Worm (Caenorhabditis elegans) whole organism, L1 larva: ENCODE data around the gene klp-4.
A peak's percentile ranks its signal among the peaks of the same experiment; 100 is the strongest.

Source experiments
- C04F5.9 ChIP-seq: sonication (generic microtip); optimal IDR thresholded peaks from 2 replicates; lab custom pipeline; 2016; ENCODE audit warnings: missing genetic modification characterization, missing compliant biosample characterization
- C16A3.4 ChIP-seq: fragments of 150-350 bp; optimal IDR thresholded peaks from 2 replicates; lab custom pipeline; 2014; ENCODE audit warnings: missing biosample characterization, missing genetic modification characterization
- C34B4.2 ChIP-seq: sonication (generic microtip); optimal IDR thresholded peaks from 2 replicates; lab custom pipeline; 2017; ENCODE audit warnings: mild to moderate bottlenecking, missing genetic modification characterization, missing compliant biosample characterization
- F16B12.6 ChIP-seq: fragments of 150-350 bp; optimal IDR thresholded peaks from 2 replicates; lab custom pipeline; 2014; ENCODE audit warnings: missing biosample characterization, missing genetic modification characterization
- Y116A8C.19 ChIP-seq: sonication (generic microtip); optimal IDR thresholded peaks from 2 replicates; lab custom pipeline; 2016; ENCODE audit warnings: missing compliant biosample characterization, missing genetic modification characterization, borderline replicate concordance
- aha-1 ChIP-seq: fragments of 150-350 bp; optimal IDR thresholded peaks from 2 replicates; lab custom pipeline; 2014; ENCODE audit warnings: missing biosample characterization, missing genetic modification characterization
- alr-1 ChIP-seq: fragments of 200-800 bp; sonication (Bioruptor generic); optimal IDR thresholded peaks from 2 replicates; lab custom pipeline; 2018; ENCODE audit warnings: borderline replicate concordance, mild to moderate bottlenecking, missing genetic modification characterization, missing compliant biosample characterization
- ceh-8 ChIP-seq: fragments of 200-800 bp; sonication (Bioruptor generic); optimal IDR thresholded peaks from 2 replicates; lab custom pipeline; 2018; ENCODE audit warnings: mild to moderate bottlenecking, missing genetic modification characterization, moderate library complexity, missing compliant biosample characterization
- dsc-1 ChIP-seq: sonication (generic microtip); optimal IDR thresholded peaks from 2 replicates; lab custom pipeline; 2016; ENCODE audit warnings: mild to moderate bottlenecking, missing genetic modification characterization, missing compliant biosample characterization
- efl-1 ChIP-seq, 4 experiments: fragments of 150-350 bp; optimal IDR thresholded peaks in 3 of 4; peaks in 1 of 4; 1 replicate in 1 of 4; 2 replicates in 3 of 4; lab custom pipeline; 2014; ENCODE audit warnings: missing biosample characterization in 2 of 4, missing genetic modification characterization in 2 of 4, missing genetic modification reagents in 2 of 4
- efl-3 ChIP-seq: fragments of 200-800 bp; sonication (Bioruptor generic); optimal IDR thresholded peaks from 2 replicates; lab custom pipeline; 2018; ENCODE audit warnings: mild to moderate bottlenecking, missing genetic modification characterization, missing compliant biosample characterization
- egl-13 ChIP-seq: sonication (generic microtip); optimal IDR thresholded peaks from 2 replicates; lab custom pipeline; 2016; ENCODE audit warnings: missing genotype, missing genetic modification reagents, missing genetic modification characterization, missing compliant biosample characterization
- egl-27 ChIP-seq, 2 experiments: fragments of 150-350 bp in 1 of 2; sonication (generic microtip); optimal IDR thresholded peaks; 3 replicates each; lab custom pipeline; 2017 to 2018; ENCODE audit warnings: missing biosample characterization in 2 of 2, missing genetic modification characterization in 2 of 2, missing genetic modification reagents in 2 of 2
- elt-2 ChIP-seq: sonication (generic microtip); optimal IDR thresholded peaks from 2 replicates; lab custom pipeline; 2016; ENCODE audit warnings: missing genetic modification characterization, mild to moderate bottlenecking, inconsistent platforms, missing compliant biosample characterization, missing genetic modification reagents
- elt-3 ChIP-seq, 6 experiments: fragments of 150-350 bp in 1 of 6; sonication (generic microtip); optimal IDR thresholded peaks; 2 replicates each; lab custom pipeline; 2017 to 2018; ENCODE audit warnings: missing biosample characterization in 6 of 6, missing genetic modification characterization in 6 of 6, inconsistent platforms in 1 of 6
- fkh-10 ChIP-seq: sonication (generic microtip); optimal IDR thresholded peaks from 2 replicates; lab custom pipeline; 2017; ENCODE audit warnings: missing biosample characterization, missing genetic modification reagents, missing genetic modification characterization
- fkh-4 ChIP-seq: sonication (generic microtip); optimal IDR thresholded peaks from 2 replicates; lab custom pipeline; 2016; ENCODE audit warnings: missing compliant biosample characterization, missing genetic modification characterization, borderline replicate concordance
- fkh-8 ChIP-seq: sonication (generic microtip); optimal IDR thresholded peaks from 2 replicates; lab custom pipeline; 2016; ENCODE audit warnings: mild to moderate bottlenecking, missing genetic modification characterization, missing compliant biosample characterization
- grh-1 ChIP-seq: fragments of 200-800 bp; sonication (Bioruptor generic); IDR thresholded peaks from 2 replicates; pipeline ENCODE4 v1.3.6; 2022; ENCODE audit warnings: missing genetic modification reagents, missing genetic modification characterization, missing compliant biosample characterization
- irx-1 ChIP-seq: sonication (generic microtip); optimal IDR thresholded peaks from 2 replicates; lab custom pipeline; 2016; ENCODE audit warnings: missing genetic modification characterization, missing compliant biosample characterization
- isw-1 ChIP-seq: fragments of 200-800 bp; sonication (Bioruptor generic); IDR thresholded peaks from 2 replicates; pipeline ENCODE4 v1.3.6; 2022; ENCODE audit warnings: missing genetic modification characterization, missing compliant biosample characterization
- jun-1 ChIP-seq: fragments of 150-350 bp; optimal IDR thresholded peaks from 2 replicates; lab custom pipeline; 2014; ENCODE audit warnings: missing biosample characterization, missing genetic modification reagents, missing genetic modification characterization
- lin-13 ChIP-seq: fragments of 150-350 bp; optimal IDR thresholded peaks from 2 replicates; lab custom pipeline; 2014; ENCODE audit warnings: missing biosample characterization, missing genetic modification reagents, missing genetic modification characterization
- lin-14 ChIP-seq: fragments of 200-800 bp; sonication (Bioruptor generic); optimal IDR thresholded peaks from 2 replicates; lab custom pipeline; 2018; ENCODE audit warnings: mild to moderate bottlenecking, missing genetic modification characterization, moderate library complexity, missing compliant biosample characterization
- lin-15B ChIP-seq: fragments of 150-350 bp; sonication (generic microtip); optimal IDR thresholded peaks from 3 replicates; lab custom pipeline; 2014; ENCODE audit warnings: missing biosample characterization, missing genetic modification characterization
- lin-35 ChIP-seq, 2 experiments: fragments of 150-350 bp; optimal IDR thresholded peaks; 2 replicates each; lab custom pipeline; 2014; ENCODE audit warnings: missing biosample characterization in 2 of 2, missing genetic modification characterization in 2 of 2, missing genetic modification reagents in 2 of 2
- lin-39 ChIP-seq: fragments of 150-350 bp; optimal IDR thresholded peaks from 2 replicates; lab custom pipeline; 2014; ENCODE audit warnings: missing biosample characterization, missing genetic modification reagents, missing genetic modification characterization
- lir-3 ChIP-seq: sonication (generic microtip); optimal IDR thresholded peaks from 2 replicates; lab custom pipeline; 2016; ENCODE audit warnings: mild to moderate bottlenecking, missing genetic modification characterization, moderate library complexity, missing compliant biosample characterization; ENCODE audit not compliant: poor library complexity
- lsy-2 ChIP-seq, 2 experiments: fragments of 150-350 bp; optimal IDR thresholded peaks; 2 replicates each; lab custom pipeline; 2014; ENCODE audit warnings: missing biosample characterization in 2 of 2, missing genetic modification characterization in 2 of 2
- mef-2 ChIP-seq: fragments of 150-350 bp; optimal IDR thresholded peaks from 2 replicates; lab custom pipeline; 2014; ENCODE audit warnings: missing biosample characterization, missing genetic modification characterization
- mep-1 ChIP-seq: fragments of 150-350 bp; optimal IDR thresholded peaks from 2 replicates; lab custom pipeline; 2014; ENCODE audit warnings: missing biosample characterization, missing genetic modification characterization
- nhr-11 ChIP-seq: fragments of 150-350 bp; optimal IDR thresholded peaks from 2 replicates; lab custom pipeline; 2014; ENCODE audit warnings: missing biosample characterization, missing genetic modification characterization
- nhr-12 ChIP-seq: sonication (generic microtip); optimal IDR thresholded peaks from 2 replicates; lab custom pipeline; 2017; ENCODE audit warnings: missing biosample characterization, missing genetic modification characterization
- nhr-237 ChIP-seq: fragments of 150-350 bp; optimal IDR thresholded peaks from 2 replicates; lab custom pipeline; 2014; ENCODE audit warnings: missing biosample characterization, missing genetic modification characterization
- nhr-28 ChIP-seq: fragments of 150-350 bp; optimal IDR thresholded peaks from 2 replicates; lab custom pipeline; 2014; ENCODE audit warnings: missing biosample characterization, missing genetic modification characterization
- nhr-76 ChIP-seq: sonication (generic microtip); optimal IDR thresholded peaks from 2 replicates; lab custom pipeline; 2017; ENCODE audit warnings: missing biosample characterization, missing genetic modification characterization
- nhr-77 ChIP-seq: fragments of 150-350 bp; optimal IDR thresholded peaks from 2 replicates; lab custom pipeline; 2014; ENCODE audit warnings: missing biosample characterization, missing genetic modification characterization
- nhr-84 ChIP-seq: sonication (generic microtip); optimal IDR thresholded peaks from 2 replicates; lab custom pipeline; 2017; ENCODE audit warnings: missing biosample characterization, missing genetic modification characterization
- nhr-85 ChIP-seq: sonication (generic microtip); peaks from one replicate; lab custom pipeline; 2016; ENCODE audit warnings: missing genetic modification characterization, inconsistent platforms, missing compliant biosample characterization
- nhr-90 ChIP-seq: sonication (generic microtip); optimal IDR thresholded peaks from 2 replicates; lab custom pipeline; 2016; ENCODE audit warnings: mild to moderate bottlenecking, missing genetic modification characterization, missing compliant biosample characterization; ENCODE audit not compliant: poor library complexity
- pag-3 ChIP-seq: sonication (generic microtip); optimal IDR thresholded peaks from 2 replicates; lab custom pipeline; 2017; ENCODE audit warnings: missing genetic modification characterization, mild to moderate bottlenecking, missing compliant biosample characterization, antibody characterized with exemption, borderline replicate concordance; ENCODE audit not compliant: insufficient read depth
- pqm-1 ChIP-seq: sonication (generic microtip); optimal IDR thresholded peaks from 3 replicates; lab custom pipeline; 2017; ENCODE audit warnings: missing biosample characterization, missing genetic modification characterization
- rnt-1 ChIP-seq: sonication (generic microtip); optimal IDR thresholded peaks from 2 replicates; lab custom pipeline; 2016; ENCODE audit warnings: mild to moderate bottlenecking, missing genetic modification characterization, moderate library complexity, missing compliant biosample characterization
- snpc-4 ChIP-seq: fragments of 150-350 bp; optimal IDR thresholded peaks from 2 replicates; lab custom pipeline; 2014; ENCODE audit warnings: missing biosample characterization, missing genetic modification characterization
- snu-23 ChIP-seq: sonication (generic microtip); optimal IDR thresholded peaks from 2 replicates; lab custom pipeline; 2016; ENCODE audit warnings: missing genetic modification characterization, missing compliant biosample characterization
- sox-4 ChIP-seq: sonication (generic microtip); optimal IDR thresholded peaks from 2 replicates; lab custom pipeline; 2016; ENCODE audit warnings: missing genetic modification characterization, missing compliant biosample characterization
- sptf-1 ChIP-seq: fragments of 150-350 bp; optimal IDR thresholded peaks from 2 replicates; lab custom pipeline; 2014; ENCODE audit warnings: missing biosample characterization, missing genetic modification characterization
- unc-30 ChIP-seq: sonication (generic microtip); optimal IDR thresholded peaks from 2 replicates; lab custom pipeline; 2017; ENCODE audit warnings: missing biosample characterization, missing genetic modification characterization
- vab-15 ChIP-seq: sonication (generic microtip); optimal IDR thresholded peaks from 2 replicates; lab custom pipeline; 2017; ENCODE audit warnings: missing genotype, mild to moderate bottlenecking, missing genetic modification characterization, missing compliant biosample characterization
- xbp-1 ChIP-seq: sonication (generic microtip); optimal IDR thresholded peaks from 2 replicates; lab custom pipeline; 2016; ENCODE audit warnings: missing genetic modification characterization, missing compliant biosample characterization
- zag-1 ChIP-seq: fragments of 150-350 bp; optimal IDR thresholded peaks from 2 replicates; lab custom pipeline; 2014; ENCODE audit warnings: missing biosample characterization, missing genetic modification characterization
- ztf-4 ChIP-seq: fragments of 150-350 bp; optimal IDR thresholded peaks from 2 replicates; lab custom pipeline; 2014; ENCODE audit warnings: missing biosample characterization, missing genetic modification characterization

The klp-4 gene

ce11 chrX:3127626-3128142 lies 50.8 kb downstream of the klp-4 start:
- TF ChIP-seq lin-15B (tag; lab: Kevin White, UChicago) (peak; percentile 17), ceh-8 (GFP tag; lab: Kevin White, UChicago) (peak; percentile 76), mef-2 (tag; lab: Kevin White, UChicago) (peak; percentile 83), pag-3 (tag; lab: Kevin White, UChicago) (peak; percentile 61), F16B12.6 (peak; percentile 6), nhr-85 (tag; lab: Kevin White, UChicago) (peak; percentile 95), pqm-1 (peak; percentile 73), lin-35 (GFP tag; optimal IDR thresholded peaks at IDR 0.05; lab: Kevin White, UChicago) (peak; percentile 79 to 86), egl-27 (tag; optimal IDR thresholded peaks at IDR 0.05; lab: Kevin White, UChicago) (peak; percentile 85 to 90), irx-1 (tag; lab: Kevin White, UChicago) (peak; percentile 69), snpc-4 (tag; lab: Kevin White, UChicago) (peak; percentile 18), nhr-90 (tag; lab: Kevin White, UChicago) (peak; percentile 86), lsy-2 (tag; optimal IDR thresholded peaks at IDR 0.05; lab: Kevin White, UChicago) (peak; percentile 72 to 91), efl-1 (optimal IDR thresholded peaks at IDR 0.05; lab: Kevin White, UChicago) (peak; percentile 64 to 72), efl-1 (GFP tag; optimal IDR thresholded peaks at IDR 0.05 in 1 of 2; lab: Kevin White, UChicago) (peak; percentile 34 to 93), vab-15 (peak; percentile 49), lin-13 (peak; percentile 88), jun-1 (tag; lab: Kevin White, UChicago) (peak; percentile 96), fkh-4 (tag; lab: Kevin White, UChicago) (peak; percentile 14), isw-1 (peak; percentile 77), sptf-1 (tag; lab: Kevin White, UChicago) (no peak), lir-3 (peak; percentile 89), alr-1 (tag; lab: Kevin White, UChicago) (no peak), nhr-12 (tag; lab: Kevin White, UChicago) (no peak), lin-14 (peak; percentile 99), C34B4.2 (tag; lab: Kevin White, UChicago) (no peak), snu-23 (GFP tag; lab: Kevin White, UChicago) (peak; percentile 98), nhr-76 (tag; lab: Kevin White, UChicago) (no peak), fkh-8 (tag; lab: Kevin White, UChicago) (peak; percentile 94), nhr-28 (tag; lab: Kevin White, UChicago) (no peak), mep-1 (tag; lab: Kevin White, UChicago) (peak; percentile 85), dsc-1 (peak; percentile 86), xbp-1 (peak; percentile 84), nhr-237 (tag; lab: Kevin White, UChicago) (peak; percentile 88), Y116A8C.19 (tag; lab: Kevin White, UChicago) (no peak), zag-1 (tag; lab: Kevin White, UChicago) (peak; percentile 87), elt-3 (tag; optimal IDR thresholded peaks at IDR 0.05; lab: Kevin White, UChicago) (peak in 5 of 6 experiments; percentile 22 to 86 (median 58)), grh-1 (GFP tag; lab: Robert Waterston, UW) (0 out of 2 replicates have a peak, but pooled peaks have one; percentile 48), elt-2 (tag; lab: Kevin White, UChicago) (peak; percentile 60), egl-13 (peak; percentile 86), C04F5.9 (tag; lab: Kevin White, UChicago) (peak; percentile 4), C16A3.4 (tag; lab: Kevin White, UChicago) (peak; percentile 95), ztf-4 (tag; lab: Kevin White, UChicago) (peak; percentile 80), sox-4 (tag; lab: Kevin White, UChicago) (peak; percentile 27), nhr-84 (tag; lab: Kevin White, UChicago) (no peak), fkh-10 (GFP tag; lab: Kevin White, UChicago) (peak; percentile 92), efl-3 (GFP tag; lab: Kevin White, UChicago) (no peak), nhr-11 (tag; lab: Kevin White, UChicago) (peak; percentile 12), nhr-77 (tag; lab: Kevin White, UChicago) (peak; percentile 91), lin-39 (tag; lab: Kevin White, UChicago) (no peak), aha-1 (tag; lab: Kevin White, UChicago) (no peak), rnt-1 (tag; lab: Kevin White, UChicago) (peak; percentile 86), unc-30 (tag; lab: Kevin White, UChicago) (no peak)
